Worm (Caenorhabditis elegans): ENCODE data around the gene F36H9.10.

The F36H9.10 gene

DNA sequence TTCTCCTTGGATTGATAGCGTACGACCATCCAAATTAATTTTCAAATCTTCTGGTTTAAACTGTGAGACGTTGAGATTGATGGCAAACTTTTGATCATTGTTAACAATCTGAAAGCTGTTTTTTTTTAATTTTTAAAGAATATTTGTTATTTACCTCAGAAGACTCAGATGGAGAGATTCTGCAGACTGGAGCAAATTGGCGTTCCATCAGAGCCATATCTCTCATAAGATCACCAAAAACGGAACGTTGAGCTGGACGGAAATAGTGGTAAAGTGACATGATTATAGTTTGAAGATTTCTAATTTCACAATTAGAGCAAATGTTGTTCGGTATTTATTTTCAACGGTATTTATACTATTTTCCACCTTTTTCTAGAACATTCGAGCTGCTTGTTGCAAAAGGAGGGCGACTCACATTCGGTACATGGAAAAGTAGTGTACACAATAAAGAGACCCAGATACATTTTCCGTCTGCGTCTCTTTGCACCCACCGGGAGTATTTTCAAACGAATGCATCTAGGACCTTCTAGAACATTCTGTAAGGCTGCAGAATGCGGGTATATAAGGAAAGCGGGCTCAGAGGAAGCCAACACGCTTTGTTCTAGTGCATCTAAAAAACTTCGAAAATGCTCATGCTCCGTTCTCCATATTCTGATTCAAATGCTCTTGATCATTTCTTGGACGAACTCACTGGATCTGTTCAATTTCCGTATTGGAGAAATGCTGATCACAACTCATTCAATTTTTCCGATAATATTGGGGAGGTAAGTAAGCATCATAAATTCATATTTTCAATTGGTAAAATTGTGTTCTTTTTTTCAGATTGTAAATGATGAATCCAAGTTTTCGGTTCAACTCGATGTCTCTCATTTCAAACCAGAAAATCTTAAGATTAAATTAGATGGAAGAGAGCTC is 6.9 kb downstream of the F36H9.10 start, which contains the start of the genes hsp-16.2 and hsp-16.41 (continued):
- TF ChIP-seq ztf-7 (tag; optimal IDR thresholded peaks at IDR 0.05) = peak; percentile 34
- TF ChIP-seq zip-2 (tag; optimal IDR thresholded peaks at IDR 0.05) = no peak
- TF ChIP-seq dpl-1 (GFP tag; optimal IDR thresholded peaks at IDR 0.05) = peak; percentile 27
- TF ChIP-seq Y48G9A.11 (GFP tag; IDR thresholded peaks at IDR 0.05) = no peak
- TF ChIP-seq hlh-30 (tag; optimal IDR thresholded peaks at IDR 0.05; ENCODE audit: insufficient read depth) = peak; percentile 40
- TF ChIP-seq lin-1 (GFP tag; IDR thresholded peaks at IDR 0.05) = no peak; the same call in 1 of the 2 replicates
- TF ChIP-seq unc-130 (GFP tag; optimal IDR thresholded peaks at IDR 0.05) = no peak
- no peak for TF ChIP-seq nhr-76 (tag; optimal IDR thresholded peaks at IDR 0.05)
- no peak for TF ChIP-seq zfp-3 (GFP tag; conservative IDR thresholded peaks at IDR 0.05)
- TF ChIP-seq lin-38 (GFP tag; IDR thresholded peaks at IDR 0.05) = peak; percentile 45
- TF ChIP-seq ZK337.2 (GFP tag; IDR thresholded peaks at IDR 0.05) = no peak
- no peak for TF ChIP-seq set-16 (GFP tag; IDR thresholded peaks at IDR 0.05)
- TF ChIP-seq zip-11 (GFP tag; IDR thresholded peaks at IDR 0.05) = no peak
- no peak for TF ChIP-seq skn-1 (tag; optimal IDR thresholded peaks at IDR 0.05)
- no peak for TF ChIP-seq nhr-28 (tag; optimal IDR thresholded peaks at IDR 0.05)
- TF ChIP-seq php-3 (GFP tag; IDR thresholded peaks at IDR 0.05) = no peak
- TF ChIP-seq rbr-2 (tag; optimal IDR thresholded peaks at IDR 0.05) = peak; percentile 59
- no peak for TF ChIP-seq Y105C5A.15 (GFP tag; IDR thresholded peaks at IDR 0.05)
- no peak for TF ChIP-seq lin-29 (GFP tag; IDR thresholded peaks at IDR 0.05)
- TF ChIP-seq F44E2.7 (GFP tag; IDR thresholded peaks at IDR 0.05) = no peak
- TF ChIP-seq nhr-48 (tag; optimal IDR thresholded peaks at IDR 0.05) = peak; percentile 94
- no peak for TF ChIP-seq duxl-1 (tag; optimal IDR thresholded peaks at IDR 0.05; ENCODE audit: poor library complexity)
- TF ChIP-seq ctbp-1 (GFP tag; IDR thresholded peaks at IDR 0.05) = peak; percentile 59; the same call in 1 of the 2 replicates
- TF ChIP-seq R02D3.7 (tag; optimal IDR thresholded peaks at IDR 0.05) = no peak
- no peak for TF ChIP-seq tag-97 (GFP tag; IDR thresholded peaks at IDR 0.05)
- TF ChIP-seq snpc-4 (tag; optimal IDR thresholded peaks at IDR 0.05) = no peak
- no peak for TF ChIP-seq cey-2 (tag; optimal IDR thresholded peaks at IDR 0.05; ENCODE audit: borderline replicate concordance, insufficient read depth)
- no peak for TF ChIP-seq lin-15B (tag; optimal IDR thresholded peaks at IDR 0.05)
- TF ChIP-seq saeg-2 (GFP tag; IDR thresholded peaks at IDR 0.05) = 0 out of 2 replicates have a peak, but pooled peaks have one; percentile 45
- TF ChIP-seq egl-43 (GFP tag; IDR thresholded peaks at IDR 0.05) = no peak
- TF ChIP-seq attf-4 (tag; optimal IDR thresholded peaks at IDR 0.05) = no peak
- no peak for TF ChIP-seq zag-1 (tag; optimal IDR thresholded peaks at IDR 0.05)
- TF ChIP-seq nhr-237 (tag; optimal IDR thresholded peaks at IDR 0.05) = no peak
- no peak for TF ChIP-seq dmd-9 (GFP tag; IDR thresholded peaks at IDR 0.05)
- no peak for TF ChIP-seq ceh-62 (tag; optimal IDR thresholded peaks at IDR 0.05)

DNA sequence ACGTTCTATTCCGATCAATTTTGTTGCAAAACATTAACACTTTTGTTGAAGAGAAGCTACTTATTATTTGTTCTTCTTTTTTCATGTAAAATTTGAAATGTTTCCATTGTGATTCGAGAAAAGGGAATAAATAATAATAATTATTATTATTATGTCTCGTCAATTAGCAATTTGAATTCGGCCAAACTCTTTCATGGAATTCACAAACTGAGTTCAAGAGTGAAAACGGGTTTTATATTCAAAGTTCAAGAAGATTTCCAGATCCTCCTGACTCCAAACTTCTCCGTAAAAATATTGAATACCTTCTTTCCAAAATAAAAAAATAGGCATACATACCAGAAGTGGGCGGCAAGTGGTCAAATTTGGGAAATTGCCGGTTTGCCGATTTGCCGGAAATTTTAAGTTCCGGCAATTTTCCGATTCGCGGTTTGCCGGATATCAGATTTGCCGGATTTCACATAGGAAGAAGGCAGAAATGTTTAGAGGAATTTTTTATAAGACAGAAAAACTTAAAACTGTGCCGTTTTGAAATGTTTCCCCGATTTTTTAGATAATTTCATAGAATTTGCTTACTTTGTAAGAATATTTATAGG is 7.8 kb downstream of the F36H9.10 start:
- TF ChIP-seq skn-1 (tag; optimal IDR thresholded peaks at IDR 0.05) = no peak
- no peak for TF ChIP-seq pha-4 (GFP tag; IDR thresholded peaks at IDR 0.05)
- TF ChIP-seq pha-4 (tag; optimal IDR thresholded peaks at IDR 0.05) = peak; percentile 56
- no peak for TF ChIP-seq mdl-1 (tag; optimal IDR thresholded peaks at IDR 0.05)
- peak; percentile 3 for TF ChIP-seq hlh-11 (tag; optimal IDR thresholded peaks at IDR 0.05)
- 0 out of 2 replicates have a peak, but pooled peaks have one; percentile 19 for TF ChIP-seq lim-7 (GFP tag; IDR thresholded peaks at IDR 0.05)
- TF ChIP-seq aha-1 (tag) = peak; percentile 44
- peak; percentile 31 for TF ChIP-seq mxl-3 (GFP tag; optimal IDR thresholded peaks at IDR 0.05)
- no peak for TF ChIP-seq daf-16 (GFP tag; optimal IDR thresholded peaks at IDR 0.05)
- peak; percentile 14 for TF ChIP-seq daf-16 (tag; optimal IDR thresholded peaks at IDR 0.05)
- TF ChIP-seq mxl-2 (GFP tag; conservative IDR thresholded peaks at IDR 0.05) = no peak
- peak; percentile 46; the same call in 1 of the 2 replicates for TF ChIP-seq zfp-3 (GFP tag; conservative IDR thresholded peaks at IDR 0.05)
- TF ChIP-seq mes-2 (tag; optimal IDR thresholded peaks at IDR 0.05; ENCODE audit: poor library complexity, severe bottlenecking) = no peak

Data from whole organism, L4 larva.